Worm (Caenorhabditis elegans) whole organism, L2 larva: ENCODE results near the gene F29B9.7.

ENCODE experiments used
- F13H6.1 ChIP-seq: sonication (generic microtip); optimal IDR thresholded peaks from 2 replicates; lab custom pipeline; 2016; ENCODE audit warnings: missing genetic modification characterization, missing compliant biosample characterization
- Y55F3AM.14 ChIP-seq: fragments of 200-800 bp; sonication (Bioruptor generic); optimal IDR thresholded peaks from 2 replicates; lab custom pipeline; 2018; ENCODE audit warnings: mild to moderate bottlenecking, missing genetic modification characterization, missing compliant biosample characterization
- alr-1 ChIP-seq: fragments of 150-350 bp; optimal IDR thresholded peaks from 2 replicates; lab custom pipeline; 2014; ENCODE audit warnings: missing biosample characterization, missing genetic modification characterization
- ama-1 ChIP-seq: fragments of 150-350 bp; optimal IDR thresholded peaks from 2 replicates; lab custom pipeline; 2018; ENCODE audit warnings: inconsistent platforms
- blmp-1 ChIP-seq: sonication (generic microtip); optimal IDR thresholded peaks from 2 replicates; lab custom pipeline; 2017; ENCODE audit warnings: missing genetic modification characterization, mild to moderate bottlenecking, missing compliant biosample characterization, antibody characterized with exemption, moderate library complexity; ENCODE audit not compliant: insufficient read depth
- ceh-16 ChIP-seq: fragments of 150-350 bp; optimal IDR thresholded peaks from 2 replicates; lab custom pipeline; 2014; ENCODE audit warnings: missing biosample characterization, missing genetic modification characterization
- crh-2 ChIP-seq: sonication (generic microtip); optimal IDR thresholded peaks from 2 replicates; lab custom pipeline; 2017; ENCODE audit warnings: missing biosample characterization, missing genetic modification characterization
- egl-27 ChIP-seq: sonication (generic microtip); optimal IDR thresholded peaks from 3 replicates; lab custom pipeline; 2017; ENCODE audit warnings: missing biosample characterization, missing genetic modification reagents, missing genetic modification characterization
- elt-1 ChIP-seq: fragments of 150-350 bp; optimal IDR thresholded peaks from 2 replicates; lab custom pipeline; 2014; ENCODE audit warnings: missing biosample characterization, missing genetic modification characterization
- elt-3 ChIP-seq: sonication (generic microtip); optimal IDR thresholded peaks from 2 replicates; lab custom pipeline; 2017; ENCODE audit warnings: missing biosample characterization, missing genetic modification characterization
- gmeb-1 ChIP-seq: fragments of 150-350 bp; optimal IDR thresholded peaks from 2 replicates; lab custom pipeline; 2014; ENCODE audit warnings: missing biosample characterization, missing genetic modification characterization
- lin-11 ChIP-seq: fragments of 150-350 bp; sonication (generic microtip); optimal IDR thresholded peaks from 2 replicates; lab custom pipeline; 2014; ENCODE audit warnings: missing biosample characterization, missing genetic modification characterization, inconsistent platforms, mixed read lengths
- lin-13 ChIP-seq: fragments of 150-350 bp; optimal IDR thresholded peaks from 2 replicates; lab custom pipeline; 2014; ENCODE audit warnings: missing biosample characterization, missing genetic modification reagents, missing genetic modification characterization
- lin-39 ChIP-seq: fragments of 150-350 bp; optimal IDR thresholded peaks from 2 replicates; lab custom pipeline; 2014; ENCODE audit warnings: missing biosample characterization, missing genetic modification reagents, missing genetic modification characterization
- mab-5 ChIP-seq: fragments of 150-350 bp; optimal IDR thresholded peaks from 2 replicates; lab custom pipeline; 2014; ENCODE audit warnings: missing biosample characterization, missing genetic modification characterization
- mbf-1 ChIP-seq: sonication (generic microtip); optimal IDR thresholded peaks from 2 replicates; lab custom pipeline; 2017; ENCODE audit warnings: missing biosample characterization, missing genetic modification characterization
- mdl-1 ChIP-seq, 2 experiments: fragments of 150-350 bp in 1 of 2; sonication (generic microtip) in 1 of 2; optimal IDR thresholded peaks; 2 replicates each; lab custom pipeline; 2017; ENCODE audit warnings: missing biosample characterization in 2 of 2, missing genetic modification characterization in 2 of 2
- nhr-11 ChIP-seq: fragments of 150-350 bp; optimal IDR thresholded peaks from 2 replicates; lab custom pipeline; 2014; ENCODE audit warnings: missing biosample characterization, missing genetic modification characterization
- nhr-12 ChIP-seq: fragments of 150-350 bp; optimal IDR thresholded peaks from 2 replicates; lab custom pipeline; 2014; ENCODE audit warnings: missing biosample characterization, missing genetic modification characterization
- nhr-25 ChIP-seq: fragments of 150-350 bp; sonication (generic microtip); optimal IDR thresholded peaks from 3 replicates; lab custom pipeline; 2014; ENCODE audit warnings: missing biosample characterization, missing genetic modification characterization
- nhr-6 ChIP-seq: fragments of 150-350 bp; optimal IDR thresholded peaks from 2 replicates; lab custom pipeline; 2014; ENCODE audit warnings: missing biosample characterization, missing genetic modification characterization
- nhr-77 ChIP-seq: fragments of 150-350 bp; optimal IDR thresholded peaks from 2 replicates; lab custom pipeline; 2014; ENCODE audit warnings: missing biosample characterization, missing genetic modification characterization
- peb-1 ChIP-seq: fragments of 150-350 bp; optimal IDR thresholded peaks from 2 replicates; lab custom pipeline; 2014; ENCODE audit warnings: missing biosample characterization, missing genetic modification characterization
- skn-1 ChIP-seq: sonication (generic microtip); optimal IDR thresholded peaks from 2 replicates; lab custom pipeline; 2017; ENCODE audit warnings: missing biosample characterization, missing genetic modification characterization
- sma-3 ChIP-seq: sonication (generic microtip); optimal IDR thresholded peaks from 2 replicates; lab custom pipeline; 2016; ENCODE audit warnings: missing genetic modification reagents, missing genetic modification characterization, missing compliant biosample characterization
- sma-9 ChIP-seq, 2 experiments: fragments of 150-350 bp in 1 of 2; sonication (generic microtip) in 1 of 2; optimal IDR thresholded peaks; 2 replicates each; lab custom pipeline; 2014 to 2016; ENCODE audit warnings: missing genetic modification characterization in 2 of 2, mild to moderate bottlenecking in 1 of 2, missing biosample characterization in 1 of 2, missing compliant biosample characterization in 1 of 2, missing genetic modification reagents in 1 of 2, moderate library complexity in 1 of 2
- snpc-4 ChIP-seq: fragments of 150-350 bp; optimal IDR thresholded peaks from 2 replicates; lab custom pipeline; 2014; ENCODE audit warnings: missing biosample characterization, missing genetic modification characterization
- unc-39 ChIP-seq: fragments of 150-350 bp; optimal IDR thresholded peaks from 2 replicates; lab custom pipeline; 2014; ENCODE audit warnings: missing biosample characterization, missing genetic modification characterization
- unc-62 ChIP-seq: fragments of 150-350 bp; optimal IDR thresholded peaks from 2 replicates; lab custom pipeline; 2014; ENCODE audit warnings: missing biosample characterization, missing genetic modification reagents, missing genetic modification characterization
- zag-1 ChIP-seq: fragments of 150-350 bp; optimal IDR thresholded peaks from 2 replicates; lab custom pipeline; 2014; ENCODE audit warnings: missing biosample characterization, missing genetic modification characterization
- ztf-11 ChIP-seq: sonication (generic microtip); optimal IDR thresholded peaks from 2 replicates; lab custom pipeline; 2017; ENCODE audit warnings: missing biosample characterization, missing genetic modification characterization
- ztf-4 ChIP-seq: fragments of 150-350 bp; optimal IDR thresholded peaks from 2 replicates; lab custom pipeline; 2014; ENCODE audit warnings: missing biosample characterization, missing genetic modification characterization

F29B9.7 gene

DNA sequence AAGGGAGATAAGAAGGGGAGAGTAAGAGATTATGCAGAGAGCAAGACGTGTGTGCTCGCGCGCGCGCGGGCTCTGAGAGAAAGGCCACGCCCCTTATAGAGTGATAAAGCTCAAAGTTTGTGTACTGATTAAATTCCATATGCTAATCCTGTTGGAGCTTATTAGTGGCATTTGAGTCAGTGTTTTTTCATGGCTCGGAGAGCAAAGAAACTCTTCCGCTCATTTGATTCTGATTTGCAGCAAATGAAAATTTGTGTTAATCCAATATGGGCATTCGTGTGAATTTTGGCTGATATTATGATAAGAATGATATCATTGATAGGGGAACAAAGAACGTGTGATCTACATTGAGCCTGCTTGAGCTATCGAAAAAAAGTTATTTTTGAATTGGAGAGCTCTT lies 36.0 kb upstream of the F29B9.7 start:
- TF ChIP-seq elt-3 (tag; lab: Kevin White, UChicago) (no peak), lin-11 (tag; lab: Kevin White, UChicago) (peak; percentile 24)

- no peak for TF ChIP-seq unc-39 (tag; lab: Kevin White, UChicago)
- TF ChIP-seq gmeb-1, result no peak
- no peak for TF ChIP-seq blmp-1 (tag; lab: Kevin White, UChicago)
- no peak for TF ChIP-seq nhr-77 (tag; lab: Kevin White, UChicago)
- no peak for TF ChIP-seq nhr-6 (tag; lab: Kevin White, UChicago)
- no peak for TF ChIP-seq ztf-11 (tag; lab: Kevin White, UChicago)
- TF ChIP-seq zag-1, result no peak
- TF ChIP-seq F13H6.1 (tag; lab: Kevin White, UChicago), result no peak
Measured at ce11 chrIV:4623852-4624251, 25.7 kb upstream of the F29B9.7 start.

DNA sequence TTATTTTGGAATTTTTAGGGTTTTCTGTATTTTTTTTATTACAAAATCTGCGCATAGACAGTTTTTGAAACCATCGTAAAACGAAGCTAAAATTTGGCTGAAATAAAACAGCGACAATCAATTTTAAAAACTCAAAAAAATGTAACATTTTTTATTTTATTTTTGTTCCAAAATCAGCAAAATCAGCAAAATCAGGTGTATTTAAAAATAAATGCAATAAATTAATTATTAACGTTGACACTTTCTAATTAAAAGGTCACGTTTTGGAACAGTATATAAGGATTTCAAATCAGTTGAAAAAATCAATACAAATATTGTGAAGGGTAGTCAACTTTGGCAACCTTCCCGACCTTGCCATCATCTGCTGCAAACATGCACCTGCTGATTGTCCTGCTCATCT lies 16.2 kb upstream of the F29B9.7 start, which contains the start of gene R105.1:
Gene R105.1, plus strand, starts transcription at position 301 of the 400 bp plus-strand sequence.
- TF ChIP-seq elt-3 (tag; lab: Kevin White, UChicago), result no peak
- TF ChIP-seq sma-3, result no peak
- no peak for TF ChIP-seq alr-1 (tag; lab: Kevin White, UChicago)
- no peak for TF ChIP-seq zag-1
- TF ChIP-seq mab-5 (tag; lab: Kevin White, UChicago), result no peak
- no peak for TF ChIP-seq nhr-25
- no peak for TF ChIP-seq ztf-4 (tag; lab: Kevin White, UChicago)
- no peak for TF ChIP-seq egl-27
- no peak for TF ChIP-seq crh-2
- TF ChIP-seq sma-9 (GFP tag; optimal IDR thresholded peaks at IDR 0.05; lab: Kevin White, UChicago), result no peak
- TF ChIP-seq sma-9 (tag; optimal IDR thresholded peaks at IDR 0.05; lab: Kevin White, UChicago), result no peak
- TF ChIP-seq lin-11 (tag; lab: Kevin White, UChicago), result no peak
- no peak for TF ChIP-seq snpc-4 (tag; lab: Kevin White, UChicago)
- no peak for TF ChIP-seq ceh-16 (tag; lab: Kevin White, UChicago)
- no peak for TF ChIP-seq elt-1
- no peak for TF ChIP-seq unc-62 (GFP tag; lab: Kevin White, UChicago)
- TF ChIP-seq lin-39 (tag; lab: Kevin White, UChicago), result no peak
- no peak for TF ChIP-seq nhr-6 (tag; lab: Kevin White, UChicago)

- no peak for TF ChIP-seq alr-1 (tag; lab: Kevin White, UChicago)
- TF ChIP-seq lin-13 (GFP tag; lab: Kevin White, UChicago), result no peak
- TF ChIP-seq mbf-1 (tag; lab: Kevin White, UChicago), result no peak
- TF ChIP-seq crh-2, result no peak
- TF ChIP-seq, all 48 proteins: peak for 0
Measured at ce11 chrIV:4636001-4636400, 13.6 kb upstream of the F29B9.7 start, which contains the start of gene R105.5. Gene R105.5 (plus strand): TSS chrIV:4636301.

- TF ChIP-seq F13H6.1 (tag; lab: Kevin White, UChicago), result peak; percentile 36
- no peak for TF ChIP-seq alr-1 (tag; lab: Kevin White, UChicago)
- TF ChIP-seq sma-9 (GFP tag; optimal IDR thresholded peaks at IDR 0.05; lab: Kevin White, UChicago), result peak; percentile 52
- TF ChIP-seq sma-9 (tag; optimal IDR thresholded peaks at IDR 0.05; lab: Kevin White, UChicago), result no peak
- TF ChIP-seq, all 48 proteins: peak for 2
Measured at ce11 chrIV:4637840-4638239, 11.7 kb upstream of the F29B9.7 start, which contains the start of gene F19C7.8. Gene F19C7.8 (minus strand): TSS chrIV:4638095.

- TF ChIP-seq lin-39 (tag; lab: Kevin White, UChicago) (no peak), mdl-1 (tag; optimal IDR thresholded peaks at IDR 0.05; lab: Kevin White, UChicago) (no peak), crh-2 (no peak), skn-1 (tag; lab: Kevin White, UChicago) (no peak), ama-1 (no peak), sma-3 (no peak), F13H6.1 (tag; lab: Kevin White, UChicago) (no peak), egl-27 (no peak), ztf-4 (tag; lab: Kevin White, UChicago) (no peak), nhr-77 (tag; lab: Kevin White, UChicago) (no peak), peb-1 (tag; lab: Kevin White, UChicago) (no peak), nhr-11 (tag; lab: Kevin White, UChicago) (no peak), blmp-1 (tag; lab: Kevin White, UChicago) (no peak), gmeb-1 (no peak), nhr-12 (no peak), elt-1 (no peak), ztf-11 (tag; lab: Kevin White, UChicago) (no peak), Y55F3AM.14 (GFP tag; lab: Kevin White, UChicago) (no peak)
- TF ChIP-seq, all 48 proteins: peak for 0
Measured at ce11 chrIV:4639352-4639751, 10.2 kb upstream of the F29B9.7 start.
